Fruit fly (Drosophila melanogaster) whole organism, embryonic: Measurements from ENCODE around the gene aux.

Experiments
- Antp ChIP-seq: fragments of 200-800 bp; sonication (Bioruptor generic); optimal IDR thresholded peaks from 3 replicates; lab custom pipeline; 2016; ENCODE audit warnings: missing biosample characterization, missing genetic modification characterization
- CG11456 ChIP-seq: fragments of 200-800 bp; sonication (Bioruptor generic); IDR thresholded peaks from 3 replicates; pipeline ENCODE4 v1.3.6; 2022; ENCODE audit warnings: missing biosample characterization, missing genetic modification characterization
- CG12155 ChIP-seq: fragments of 200-800 bp; sonication (Bioruptor generic); optimal IDR thresholded peaks from 3 replicates; lab custom pipeline; 2016; ENCODE audit warnings: missing biosample characterization, missing genetic modification characterization
- CG15073 ChIP-seq: fragments of 200-800 bp; sonication (Bioruptor generic); optimal IDR thresholded peaks from 2 replicates; lab custom pipeline; 2016; ENCODE audit warnings: missing biosample characterization, missing genetic modification characterization
- CG15269 ChIP-seq: fragments of 200-800 bp; sonication (Bioruptor generic); optimal IDR thresholded peaks from 2 replicates; lab custom pipeline; 2018; ENCODE audit warnings: missing biosample characterization, mild to moderate bottlenecking, missing genetic modification characterization, moderate library complexity
- CG17385 ChIP-seq: fragments of 200-800 bp; sonication (Bioruptor generic); optimal IDR thresholded peaks from 3 replicates; lab custom pipeline; 2018; ENCODE audit warnings: missing biosample characterization, mild to moderate bottlenecking, missing genetic modification characterization
- CG18599 ChIP-seq: fragments of 200-800 bp; sonication (Bioruptor generic); optimal IDR thresholded peaks from 3 replicates; lab custom pipeline; 2017; ENCODE audit warnings: missing biosample characterization, missing genetic modification characterization, mild to moderate bottlenecking, moderate library complexity, missing genetic modification reagents
- CG31224 ChIP-seq: fragments of 200-800 bp; sonication (Bioruptor generic); IDR thresholded peaks from 2 replicates; pipeline ENCODE4 v1.3.6; 2022; ENCODE audit warnings: missing biosample characterization, missing genetic modification characterization
- CG31365 ChIP-seq: fragments of 200-800 bp; sonication (Bioruptor generic); optimal IDR thresholded peaks from 2 replicates; lab custom pipeline; 2018; ENCODE audit warnings: missing biosample characterization, mild to moderate bottlenecking, missing genetic modification characterization
- CG32532 ChIP-seq: fragments of 200-800 bp; sonication (Bioruptor generic); IDR thresholded peaks from 2 replicates; pipeline ENCODE4 v1.3.6; 2022; ENCODE audit warnings: missing biosample characterization, missing genetic modification characterization
- CG34376 ChIP-seq: fragments of 200-800 bp; sonication (Bioruptor generic); optimal IDR thresholded peaks from 2 replicates; lab custom pipeline; 2018; ENCODE audit warnings: missing biosample characterization, mild to moderate bottlenecking, missing genetic modification characterization
- CG6654 ChIP-seq: fragments of 200-800 bp; sonication (Bioruptor generic); optimal IDR thresholded peaks from 2 replicates; lab custom pipeline; 2017; ENCODE audit warnings: missing biosample characterization, mild to moderate bottlenecking, missing genetic modification characterization
- CG6791 ChIP-seq: fragments of 200-800 bp; sonication (Bioruptor generic); IDR thresholded peaks from 3 replicates; pipeline ENCODE4 v1.3.6; 2022; ENCODE audit warnings: missing biosample characterization, missing genetic modification characterization; ENCODE audit not compliant: partially characterized antibody
- CG7357 ChIP-seq: fragments of 200-800 bp; sonication (Bioruptor generic); IDR thresholded peaks from 3 replicates; pipeline ENCODE4 v1.3.6; 2022; ENCODE audit warnings: missing biosample characterization, missing genetic modification characterization
- CG7987 ChIP-seq: fragments of 200-800 bp; sonication (Bioruptor generic); optimal IDR thresholded peaks from 2 replicates; lab custom pipeline; 2018; ENCODE audit warnings: missing biosample characterization, mild to moderate bottlenecking, missing genetic modification characterization, moderate library complexity
- CoRest ChIP-seq: fragments of 200-800 bp; sonication (Bioruptor generic); optimal IDR thresholded peaks from 3 replicates; lab custom pipeline; 2018; ENCODE audit warnings: missing biosample characterization, mild to moderate bottlenecking, missing genetic modification characterization, moderate library complexity
- D ChIP-seq, 2 experiments: fragments of 200-800 bp in 1 of 2; fragments of >200 bp in 1 of 2; sonication (Bioruptor generic) in 1 of 2; optimal IDR thresholded peaks; 2 replicates in 1 of 2; 3 replicates in 1 of 2; lab custom pipeline; 2017; ENCODE audit warnings: mild to moderate bottlenecking in 1 of 2, missing biosample characterization in 1 of 2, missing genetic modification characterization in 1 of 2, missing genetic modification reagents in 1 of 2
- Hr39 ChIP-seq: fragments of >200 bp; optimal IDR thresholded peaks from 2 replicates; lab custom pipeline; 2017
- Jarid2 ChIP-seq: fragments of 200-800 bp; sonication (Bioruptor generic); optimal IDR thresholded peaks from 3 replicates; lab custom pipeline; 2017; ENCODE audit warnings: mild to moderate bottlenecking, missing biosample characterization, missing genetic modification reagents, missing genetic modification characterization
- Med ChIP-seq: fragments of 200-800 bp; sonication (Bioruptor generic); peaks from one replicate; lab custom pipeline; 2016; ENCODE audit warnings: missing biosample characterization, missing genetic modification characterization, mild to moderate bottlenecking, inconsistent platforms, moderate library complexity
- Meics ChIP-seq: fragments of 200-800 bp; sonication (Bioruptor generic); optimal IDR thresholded peaks from 2 replicates; lab custom pipeline; 2017; ENCODE audit warnings: missing biosample characterization, mild to moderate bottlenecking, missing genetic modification characterization
- Myb ChIP-seq: fragments of 200-800 bp; sonication (Bioruptor generic); optimal IDR thresholded peaks from 2 replicates; lab custom pipeline; 2016; ENCODE audit warnings: missing biosample characterization, missing genetic modification characterization
- Nf-YA ChIP-seq: fragments of 200-800 bp; sonication (Bioruptor generic); IDR thresholded peaks from 2 replicates; pipeline ENCODE4 v1.3.6; 2022; ENCODE audit warnings: missing biosample characterization, missing genetic modification characterization
- NfI ChIP-seq: fragments of 200-800 bp; sonication (Bioruptor generic); optimal IDR thresholded peaks from 3 replicates; lab custom pipeline; 2018; ENCODE audit warnings: missing biosample characterization, mild to moderate bottlenecking, missing genetic modification characterization, moderate library complexity
- Rfx ChIP-seq: fragments of 200-800 bp; sonication (Bioruptor generic); IDR thresholded peaks from 2 replicates; pipeline ENCODE4 v1.3.6; 2022; ENCODE audit warnings: missing biosample characterization, missing genetic modification characterization
- TFAM ChIP-seq: fragments of 200-800 bp; sonication (Bioruptor generic); optimal IDR thresholded peaks from 2 replicates; lab custom pipeline; 2017; ENCODE audit warnings: missing biosample characterization, missing genetic modification characterization, inconsistent platforms
- corto ChIP-seq: fragments of 200-800 bp; sonication (Bioruptor generic); optimal IDR thresholded peaks from 2 replicates; lab custom pipeline; 2016; ENCODE audit warnings: missing biosample characterization, mild to moderate bottlenecking, missing genetic modification characterization, moderate library complexity
- crol ChIP-seq: fragments of 200-800 bp; sonication (Bioruptor generic); IDR thresholded peaks from 2 replicates; pipeline ENCODE4 v1.3.6; 2022; ENCODE audit warnings: missing biosample characterization, missing genetic modification characterization
- dmrt11E ChIP-seq: fragments of 200-800 bp; sonication (Bioruptor generic); optimal IDR thresholded peaks from 3 replicates; lab custom pipeline; 2018; ENCODE audit warnings: missing biosample characterization, mild to moderate bottlenecking, missing genetic modification characterization, moderate library complexity
- ems ChIP-seq: fragments of 200-800 bp; sonication (Bioruptor generic); optimal IDR thresholded peaks from 3 replicates; lab custom pipeline; 2016; ENCODE audit warnings: missing biosample characterization, missing genetic modification characterization
- fd3F ChIP-seq: fragments of 200-800 bp; sonication (Bioruptor generic); optimal IDR thresholded peaks from 2 replicates; lab custom pipeline; 2018; ENCODE audit warnings: missing biosample characterization, mild to moderate bottlenecking, missing genetic modification characterization, moderate library complexity
- ftz-f1 ChIP-seq: fragments of 200-800 bp; sonication (Bioruptor generic); optimal IDR thresholded peaks from 2 replicates; lab custom pipeline; 2016; ENCODE audit warnings: missing biosample characterization, missing genetic modification characterization
- gcm ChIP-seq: fragments of 200-800 bp; sonication (Bioruptor generic); optimal IDR thresholded peaks from 2 replicates; lab custom pipeline; 2019; ENCODE audit warnings: missing biosample characterization, mild to moderate bottlenecking, missing genetic modification characterization, moderate library complexity
- hth ChIP-seq: fragments of >200 bp; optimal IDR thresholded peaks from 2 replicates; lab custom pipeline; 2017; ENCODE audit warnings: inconsistent platforms
- klu ChIP-seq: fragments of 200-800 bp; sonication (Bioruptor generic); IDR thresholded peaks from 2 replicates; pipeline ENCODE4 v1.3.6; 2022; ENCODE audit warnings: missing biosample characterization, missing genetic modification characterization
- lab ChIP-seq: fragments of 200-800 bp; sonication (Bioruptor generic); optimal IDR thresholded peaks from 3 replicates; lab custom pipeline; 2017; ENCODE audit warnings: missing biosample characterization, missing genetic modification characterization, mild to moderate bottlenecking, moderate library complexity, missing genetic modification reagents
- lilli ChIP-seq: fragments of 200-800 bp; sonication (Bioruptor generic); optimal IDR thresholded peaks from 3 replicates; lab custom pipeline; 2016; ENCODE audit warnings: missing biosample characterization, missing genetic modification characterization
- lov ChIP-seq, 2 experiments: fragments of 200-800 bp in 1 of 2; fragments of >200 bp in 1 of 2; sonication (Bioruptor generic) in 1 of 2; IDR thresholded peaks in 1 of 2; optimal IDR thresholded peaks in 1 of 2; 2 replicates in 1 of 2; 3 replicates in 1 of 2; pipeline versions ENCODE4 v1.3.6 to Lab custom; 2017 to 2022; ENCODE audit warnings: missing biosample characterization in 1 of 2, missing genetic modification characterization in 1 of 2
- nerfin-1 ChIP-seq: fragments of 200-800 bp; sonication (Bioruptor generic); optimal IDR thresholded peaks from 3 replicates; lab custom pipeline; 2019; ENCODE audit warnings: missing biosample characterization, mild to moderate bottlenecking, missing genetic modification characterization, moderate library complexity
- onecut ChIP-seq: fragments of 200-800 bp; sonication (Bioruptor generic); IDR thresholded peaks from 2 replicates; pipeline ENCODE4 v1.3.6; 2022; ENCODE audit warnings: missing biosample characterization, missing genetic modification characterization
- pita ChIP-seq: fragments of 200-800 bp; sonication (Bioruptor generic); optimal IDR thresholded peaks from 2 replicates; lab custom pipeline; 2017; ENCODE audit warnings: missing biosample characterization, mild to moderate bottlenecking, missing genetic modification characterization
- pzg ChIP-seq: fragments of 200-800 bp; sonication (Bioruptor generic); optimal IDR thresholded peaks from 3 replicates; lab custom pipeline; 2018; ENCODE audit warnings: missing biosample characterization, mild to moderate bottlenecking, missing genetic modification characterization, moderate library complexity
- row ChIP-seq: fragments of 200-800 bp; sonication (Bioruptor generic); IDR thresholded peaks from 3 replicates; pipeline ENCODE4 v1.3.6; 2022; ENCODE audit warnings: missing biosample characterization, missing genetic modification characterization
- seq ChIP-seq: fragments of 200-800 bp; sonication (Bioruptor generic); IDR thresholded peaks from 2 replicates; pipeline ENCODE4 v1.3.6; 2022; ENCODE audit warnings: missing biosample characterization, missing genetic modification characterization
- slbo ChIP-seq: fragments of 200-800 bp; sonication (Bioruptor generic); IDR thresholded peaks from 2 replicates; pipeline ENCODE4 v1.3.6; 2022; ENCODE audit warnings: missing biosample characterization, missing genetic modification characterization
- wdn ChIP-seq: fragments of 200-800 bp; sonication (Bioruptor generic); IDR thresholded peaks from 2 replicates; pipeline ENCODE4 v1.3.6; 2022; ENCODE audit warnings: missing biosample characterization, missing genetic modification characterization

Gene aux

dm6 chr3R:4242209-4242887 is 30.8 kb downstream of the aux start, which contains the start of gene CG14642:
Gene CG14642, minus strand, starts transcription at chr3R:4242717.
- 0 out of 2 replicates have a peak, but pooled peaks have one; percentile 22 for TF ChIP-seq CG31224 (GFP tag; lab: Robert Waterston, UW)
- no peak for TF ChIP-seq ftz-f1 (GFP tag; lab: Kevin White, UChicago)
- TF ChIP-seq crol: peak; percentile 47
- TF ChIP-seq CG31365 (tag; lab: Kevin White, UChicago): no peak
- TF ChIP-seq D (optimal IDR thresholded peaks at IDR 0.05; lab: Kevin White, UChicago): no peak
- TF ChIP-seq D (GFP tag; optimal IDR thresholded peaks at IDR 0.05; lab: Kevin White, UChicago): no peak
- TF ChIP-seq CG7987 (GFP tag; lab: Kevin White, UChicago): no peak
- TF ChIP-seq CG7357: no peak
- TF ChIP-seq CG34376 (GFP tag; lab: Kevin White, UChicago): peak; percentile 36
- TF ChIP-seq row (GFP tag; lab: Robert Waterston, UW): 0 out of 3 replicates have a peak, but pooled peaks have one; percentile 12
- TF ChIP-seq CG32532 (GFP tag; lab: Robert Waterston, UW): 0 out of 2 replicates have a peak, but pooled peaks have one; percentile 13
- TF ChIP-seq Med (GFP tag; lab: Kevin White, UChicago): peak; percentile 14
- TF ChIP-seq gcm (GFP tag; lab: Kevin White, UChicago): peak; percentile 72
- TF ChIP-seq CG12155: no peak
- TF ChIP-seq Hr39: peak; percentile 58
- TF ChIP-seq Jarid2 (GFP tag; lab: Kevin White, UChicago): peak; percentile 5
- no peak for TF ChIP-seq Nf-YA
- no peak for TF ChIP-seq dmrt11E (tag; lab: Kevin White, UChicago)
- TF ChIP-seq Myb (GFP tag; lab: Kevin White, UChicago): no peak
- TF ChIP-seq CG6791 (GFP tag; lab: Robert Waterston, UW): 0 out of 3 replicates have a peak, but pooled peaks have one; percentile 19
- no peak for TF ChIP-seq lov (optimal IDR thresholded peaks at IDR 0.05; lab: Kevin White, UChicago)
- TF ChIP-seq lov (GFP tag; IDR thresholded peaks at IDR 0.05; lab: Robert Waterston, UW): no peak
- TF ChIP-seq CG11456 (GFP tag; lab: Robert Waterston, UW): 0 out of 3 replicates have a peak, but pooled peaks have one; percentile 45

- TF ChIP-seq NfI (no peak), CG18599 (GFP tag; lab: Kevin White, UChicago) (peak; percentile 4), lab (GFP tag; lab: Kevin White, UChicago) (peak; percentile 11), slbo (peak; percentile 37), CoRest (peak; percentile 17), onecut (peak; percentile 89), nerfin-1 (no peak), CG32532 (GFP tag; lab: Robert Waterston, UW) (peak; percentile 37; the same call in 1 of the 2 replicates), Rfx (GFP tag; lab: Robert Waterston, UW) (peak; percentile 68), CG15269 (peak; percentile 33), corto (GFP tag; lab: Kevin White, UChicago) (no peak), Meics (GFP tag; lab: Kevin White, UChicago) (peak; percentile 45), wdn (no peak), pita (GFP tag; lab: Kevin White, UChicago) (no peak), TFAM (no peak), CG15073 (GFP tag; lab: Kevin White, UChicago) (no peak), hth (lab: Kevin White, UChicago) (no peak), fd3F (GFP tag; lab: Kevin White, UChicago) (peak; percentile 37), ems (GFP tag; lab: Kevin White, UChicago) (no peak), pzg (no peak), CG17385 (GFP tag; lab: Kevin White, UChicago) (no peak), klu (GFP tag; lab: Robert Waterston, UW) (no peak), seq (0 out of 2 replicates have a peak, but pooled peaks have one; percentile 10), lilli (peak; percentile 4), Antp (GFP tag; lab: Kevin White, UChicago) (no peak), CG6654 (GFP tag; lab: Kevin White, UChicago) (no peak)
Observed at dm6 chr3R:4243096-4243940, 31.7 kb downstream of the aux start, which contains the start of gene CG34305. Gene CG34305, minus strand, starts transcription at chr3R:4243146.
